Worm (Caenorhabditis elegans) whole organism, midembryonic: ENCODE results near the gene C18H7.6.

ENCODE experiments used
- T22C8.4 ChIP-seq: fragments of 200-800 bp; sonication (Bioruptor generic); IDR thresholded peaks from 2 replicates; pipeline ENCODE4 v1.3.6; 2022; ENCODE audit warnings: missing genetic modification characterization, missing compliant biosample characterization
- cog-1 ChIP-seq: sonication (generic microtip); optimal IDR thresholded peaks from 2 replicates; lab custom pipeline; 2016; ENCODE audit warnings: missing genetic modification characterization, missing compliant biosample characterization
- flt-1 ChIP-seq: fragments of 200-800 bp; sonication (Bioruptor generic); IDR thresholded peaks from 2 replicates; pipeline ENCODE4 v1.3.6; 2022; ENCODE audit warnings: missing genetic modification characterization, missing compliant biosample characterization
- klf-2 ChIP-seq: fragments of 200-800 bp; sonication (Bioruptor generic); conservative IDR thresholded peaks from 2 replicates; pipeline ENCODE4 v1.3.6; 2022; ENCODE audit warnings: missing genetic modification reagents, missing genetic modification characterization, missing compliant biosample characterization
- med-1 ChIP-seq: sonication (generic microtip); optimal IDR thresholded peaks from 2 replicates; lab custom pipeline; 2017; ENCODE audit warnings: missing genetic modification characterization, mild to moderate bottlenecking, missing compliant biosample characterization, antibody characterized with exemption, missing genetic modification reagents; ENCODE audit not compliant: insufficient read depth
- ref-1 ChIP-seq: fragments of 200-800 bp; sonication (Bioruptor generic); conservative IDR thresholded peaks from 2 replicates; pipeline ENCODE4 v1.3.6; 2022; ENCODE audit warnings: missing genetic modification reagents, missing genetic modification characterization, missing compliant biosample characterization
- tab-1 ChIP-seq: fragments of 200-800 bp; sonication (Bioruptor generic); IDR thresholded peaks from 2 replicates; pipeline ENCODE4 v1.3.6; 2022; ENCODE audit warnings: missing genetic modification characterization, missing compliant biosample characterization
- ztf-23 ChIP-seq: fragments of 200-800 bp; sonication (Bioruptor generic); IDR thresholded peaks from 2 replicates; pipeline ENCODE4 v1.3.6; 2022; ENCODE audit warnings: missing genetic modification reagents, missing genetic modification characterization, missing compliant biosample characterization
- ztf-29 ChIP-seq: fragments of 200-800 bp; sonication (Bioruptor generic); IDR thresholded peaks from 2 replicates; pipeline ENCODE4 v1.3.6; 2022; ENCODE audit warnings: missing genetic modification reagents, missing genetic modification characterization, missing compliant biosample characterization

The C18H7.6 gene

DNA sequence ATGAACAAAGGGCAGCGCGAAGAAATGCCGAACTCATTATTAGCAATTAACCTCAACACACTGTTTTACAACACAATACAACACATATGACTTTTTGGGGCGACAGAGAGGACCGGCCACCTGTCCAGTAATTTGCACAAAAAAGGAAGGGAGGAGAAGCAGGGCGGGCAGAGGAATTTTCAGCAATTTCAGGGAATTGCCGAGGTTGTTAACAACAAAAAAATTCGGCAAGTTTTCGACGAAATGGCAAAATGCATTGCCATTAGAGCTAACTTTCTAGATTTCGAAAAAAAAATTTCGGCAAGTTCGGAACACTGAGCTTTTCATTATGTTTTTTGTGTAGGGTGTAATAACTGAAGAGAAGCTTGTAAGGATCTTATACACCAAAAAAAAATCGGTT, 28.3 kb downstream of the C18H7.6 start:
- TF ChIP-seq klf-2 (GFP tag; lab: Robert Waterston, UW) (no peak), ztf-23 (no peak), T22C8.4 (GFP tag; lab: Robert Waterston, UW) (no peak), med-1 (GFP tag; lab: Kevin White, UChicago) (no peak), flt-1 (GFP tag; lab: Robert Waterston, UW) (no peak)

ce11 chrIV:563417-563816, 28.9 kb downstream of the C18H7.6 start:
- TF ChIP-seq med-1 (GFP tag; lab: Kevin White, UChicago), result no peak

- TF ChIP-seq klf-2 (GFP tag; lab: Robert Waterston, UW) (no peak), tab-1 (no peak), med-1 (GFP tag; lab: Kevin White, UChicago) (no peak), ztf-23 (no peak), flt-1 (GFP tag; lab: Robert Waterston, UW) (no peak), cog-1 (tag; lab: Kevin White, UChicago) (no peak), ref-1 (no peak), ztf-29 (GFP tag; lab: Robert Waterston, UW) (no peak), T22C8.4 (GFP tag; lab: Robert Waterston, UW) (no peak)
Measured at ce11 chrIV:560780-561179, 31.5 kb downstream of the C18H7.6 start.

ce11 chrIV:560314-560713, 32.0 kb downstream of the C18H7.6 start:
- TF ChIP-seq ref-1 (no peak), T22C8.4 (GFP tag; lab: Robert Waterston, UW) (no peak), klf-2 (GFP tag; lab: Robert Waterston, UW) (no peak), med-1 (GFP tag; lab: Kevin White, UChicago) (no peak), cog-1 (tag; lab: Kevin White, UChicago) (no peak), ztf-23 (no peak), flt-1 (GFP tag; lab: Robert Waterston, UW) (no peak), tab-1 (no peak), ztf-29 (GFP tag; lab: Robert Waterston, UW) (no peak)

DNA sequence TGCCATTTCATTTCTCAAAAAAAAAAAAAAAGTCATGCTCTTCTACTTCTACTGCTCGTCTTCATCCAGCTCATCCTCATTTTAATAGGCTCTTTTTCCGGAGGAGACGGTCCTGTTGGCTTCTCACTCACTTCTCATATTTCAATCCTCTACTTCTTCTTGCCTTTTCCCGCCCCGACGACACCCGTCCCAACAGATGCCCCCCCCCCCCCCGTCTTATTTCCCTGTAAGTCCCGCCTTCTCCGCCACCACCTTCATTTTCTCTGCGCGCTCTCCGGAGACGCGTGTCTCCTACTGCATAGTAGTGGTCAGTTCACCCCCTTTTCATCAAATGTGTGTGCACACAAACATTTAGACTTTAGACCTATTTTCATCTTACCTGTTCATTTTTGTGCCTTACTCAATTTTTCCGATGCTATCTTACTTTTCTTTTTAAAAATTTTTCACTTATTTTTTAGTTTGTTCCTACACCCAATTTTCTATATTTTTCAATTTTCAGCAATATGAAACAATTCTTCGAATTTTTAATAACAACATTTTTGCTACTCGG, 33.5 kb downstream of the C18H7.6 start, which contains the start of gene efn-4:
Gene efn-4, plus strand, starts transcription at position 500 of the 550 bp plus-strand sequence.
- TF ChIP-seq ztf-23 (0 out of 2 replicates have a peak, but pooled peaks have one; percentile 8), cog-1 (tag; lab: Kevin White, UChicago) (no peak)

DNA sequence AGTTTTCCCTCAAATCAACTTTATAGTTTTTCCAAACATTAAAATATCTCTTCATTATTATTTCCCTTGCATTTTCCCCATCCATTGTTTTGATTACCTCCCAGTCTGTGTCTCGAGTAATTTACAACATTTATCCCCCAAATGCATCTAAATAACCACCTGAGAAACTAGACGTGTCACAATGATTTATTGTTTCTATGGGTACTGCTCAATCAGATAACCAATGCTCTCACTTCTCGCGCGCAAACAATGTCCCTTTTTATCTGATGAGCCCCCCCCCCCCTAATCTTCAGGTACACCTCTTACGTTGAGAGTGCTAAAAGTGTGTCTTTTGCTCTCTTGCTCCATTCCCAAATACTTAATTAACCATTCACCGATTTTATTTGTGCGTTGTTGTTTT, 38.3 kb downstream of the C18H7.6 start:
- no peak for TF ChIP-seq ztf-23
- TF ChIP-seq ztf-29 (GFP tag; lab: Robert Waterston, UW), result no peak
- no peak for TF ChIP-seq ref-1
- TF ChIP-seq tab-1, result no peak
- TF ChIP-seq cog-1 (tag; lab: Kevin White, UChicago), result no peak
- no peak for TF ChIP-seq med-1 (GFP tag; lab: Kevin White, UChicago)
- TF ChIP-seq T22C8.4 (GFP tag; lab: Robert Waterston, UW), result no peak
- no peak for TF ChIP-seq flt-1 (GFP tag; lab: Robert Waterston, UW)
- TF ChIP-seq klf-2 (GFP tag; lab: Robert Waterston, UW), result no peak

DNA sequence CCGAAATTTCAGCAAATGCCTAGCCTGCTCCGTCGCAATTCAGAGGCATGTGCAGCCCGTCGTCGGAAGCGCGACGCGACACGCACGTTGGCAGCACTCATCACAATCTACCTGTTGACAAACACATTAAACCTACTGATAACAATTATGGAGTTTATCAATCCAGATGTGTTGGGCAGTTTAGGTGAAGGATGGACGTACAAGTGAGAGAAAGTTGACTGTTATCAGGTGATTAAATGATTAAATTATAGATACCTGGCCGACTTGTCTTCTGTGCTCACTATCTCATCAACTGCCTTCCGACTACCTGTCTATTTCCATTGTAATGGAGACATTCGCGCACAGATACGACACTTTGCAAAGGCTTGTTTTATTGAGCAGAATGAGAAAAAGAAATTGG, 40.4 kb downstream of the C18H7.6 start:
- TF ChIP-seq cog-1 (tag; lab: Kevin White, UChicago) (no peak), med-1 (GFP tag; lab: Kevin White, UChicago) (no peak), ref-1 (no peak), ztf-29 (GFP tag; lab: Robert Waterston, UW) (no peak), tab-1 (no peak), flt-1 (GFP tag; lab: Robert Waterston, UW) (no peak)

DNA sequence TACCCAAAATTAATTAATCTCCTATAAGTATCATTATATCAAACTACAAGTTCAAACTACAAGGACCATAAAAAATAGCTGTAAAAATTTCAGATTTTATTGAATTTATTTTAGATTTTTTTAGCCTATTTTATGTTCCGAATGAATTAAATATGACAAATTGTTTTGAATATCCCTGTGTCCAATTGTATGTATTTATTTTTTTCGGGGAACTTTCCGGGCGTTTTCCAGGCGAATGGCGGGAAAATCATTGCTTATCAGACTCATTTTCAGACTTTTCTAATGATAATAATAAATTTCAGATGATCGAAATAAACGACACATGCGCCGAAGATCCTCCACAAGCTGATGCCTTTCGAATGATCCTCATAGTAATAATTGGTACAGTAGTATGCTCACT, 44.3 kb downstream of the C18H7.6 start, which contains the start of gene F56A11.4:
Gene F56A11.4, plus strand, starts transcription at position 301 of the 400 bp plus-strand sequence.
- TF ChIP-seq ref-1, result no peak
- no peak for TF ChIP-seq T22C8.4 (GFP tag; lab: Robert Waterston, UW)
- no peak for TF ChIP-seq tab-1
- no peak for TF ChIP-seq ztf-23
- no peak for TF ChIP-seq cog-1 (tag; lab: Kevin White, UChicago)
- no peak for TF ChIP-seq ztf-29 (GFP tag; lab: Robert Waterston, UW)
- no peak for TF ChIP-seq med-1 (GFP tag; lab: Kevin White, UChicago)
- no peak for TF ChIP-seq flt-1 (GFP tag; lab: Robert Waterston, UW)
- no peak for TF ChIP-seq klf-2 (GFP tag; lab: Robert Waterston, UW)

DNA sequence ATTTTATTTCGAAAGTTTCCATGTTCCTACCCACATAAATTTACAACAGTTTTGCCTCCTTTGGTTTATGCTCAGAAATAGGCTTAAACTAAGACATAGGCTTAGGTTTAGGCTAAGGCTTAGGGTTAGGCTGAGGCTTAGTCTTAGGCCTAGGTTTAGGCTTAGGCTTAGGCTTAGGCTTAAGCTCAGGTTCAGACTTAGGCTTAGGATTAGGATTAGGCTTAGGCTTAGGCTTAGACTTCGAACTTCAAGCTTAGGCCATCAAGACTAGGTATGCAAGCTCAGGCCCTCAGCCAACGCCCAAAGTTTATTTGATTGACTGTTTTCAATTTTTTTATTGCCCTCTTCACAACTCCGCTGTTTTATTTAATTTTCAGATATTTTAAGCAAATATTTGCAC, 46.4 kb downstream of the C18H7.6 start:
- TF ChIP-seq cog-1 (tag; lab: Kevin White, UChicago), result no peak
